Worm (Caenorhabditis elegans) whole organism, L4 larva: Measurements from ENCODE around the gene acs-19.

Source experiments
- ZK546.5 ChIP-seq, 2 experiments: sonication (generic microtip); optimal IDR thresholded peaks; 2 replicates each; lab custom pipeline; 2017; ENCODE audit warnings: missing biosample characterization in 2 of 2, missing genetic modification characterization in 2 of 2
- ceh-82 ChIP-seq: sonication (generic microtip); optimal IDR thresholded peaks from 2 replicates; lab custom pipeline; 2017; ENCODE audit warnings: missing biosample characterization, missing genetic modification characterization
- daf-19 ChIP-seq: fragments of 200-800 bp; sonication (Bioruptor generic); conservative IDR thresholded peaks from 2 replicates; pipeline ENCODE4 v1.3.6; 2022; ENCODE audit warnings: missing genetic modification characterization, missing compliant biosample characterization
- fos-1 ChIP-seq: fragments of 150-350 bp; optimal IDR thresholded peaks from 2 replicates; lab custom pipeline; 2014; ENCODE audit warnings: missing biosample characterization, missing genetic modification characterization
- lin-39 ChIP-seq: fragments of 150-350 bp; optimal IDR thresholded peaks from 2 replicates; lab custom pipeline; 2014; ENCODE audit warnings: missing biosample characterization, missing genetic modification reagents, missing genetic modification characterization
- nhr-41 ChIP-seq: fragments of 200-800 bp; sonication (Bioruptor generic); IDR thresholded peaks from 2 replicates; pipeline ENCODE4 v1.3.6; 2022; ENCODE audit warnings: missing genetic modification reagents, missing genetic modification characterization, missing compliant biosample characterization
- nhr-76 ChIP-seq: fragments of 150-350 bp; optimal IDR thresholded peaks from 2 replicates; lab custom pipeline; 2014; ENCODE audit warnings: missing biosample characterization, missing genetic modification characterization
- skn-1 ChIP-seq: fragments of 150-350 bp; optimal IDR thresholded peaks from 2 replicates; lab custom pipeline; 2014; ENCODE audit warnings: missing biosample characterization, missing genetic modification characterization
- snpc-1.2 ChIP-seq: fragments of 200-800 bp; sonication (Bioruptor generic); IDR thresholded peaks from 2 replicates; pipeline ENCODE4 v1.3.6; 2022; ENCODE audit warnings: missing genetic modification reagents, missing genetic modification characterization, missing compliant biosample characterization

DNA sequence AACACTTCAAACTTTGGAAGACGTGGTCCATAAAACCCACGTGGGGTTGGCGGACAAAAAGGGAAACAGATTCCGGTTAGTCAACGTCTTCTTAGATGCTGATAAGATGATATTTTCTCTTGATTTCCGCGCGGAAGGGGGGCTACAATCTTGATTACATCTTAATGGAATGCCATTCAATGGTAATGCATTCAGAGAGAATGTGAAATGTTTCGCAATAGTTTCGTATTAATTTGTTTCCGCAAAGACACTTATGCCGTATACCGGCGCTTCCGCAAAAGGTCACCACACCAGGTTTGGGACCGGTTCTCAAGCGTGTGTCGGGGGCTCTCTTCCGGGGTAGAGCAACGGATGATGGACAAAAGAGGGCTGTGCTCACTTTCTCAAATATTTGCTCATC lies 10.2 kb downstream of the acs-19 start:
- TF ChIP-seq fos-1: no peak
- no peak for TF ChIP-seq ceh-82 (tag; lab: Kevin White, UChicago)
- TF ChIP-seq lin-39 (tag; lab: Kevin White, UChicago): no peak
- TF ChIP-seq nhr-76 (tag; lab: Kevin White, UChicago): no peak
- no peak for TF ChIP-seq snpc-1.2
- no peak for TF ChIP-seq daf-19 (GFP tag; lab: Robert Waterston, UW)
- TF ChIP-seq nhr-41: no peak
- no peak for TF ChIP-seq skn-1
- TF ChIP-seq ZK546.5 (tag; optimal IDR thresholded peaks at IDR 0.05; lab: Kevin White, UChicago): no peak
